Worm (Caenorhabditis elegans): Measurements from ENCODE around the gene bed-1.

The bed-1 gene

DNA sequence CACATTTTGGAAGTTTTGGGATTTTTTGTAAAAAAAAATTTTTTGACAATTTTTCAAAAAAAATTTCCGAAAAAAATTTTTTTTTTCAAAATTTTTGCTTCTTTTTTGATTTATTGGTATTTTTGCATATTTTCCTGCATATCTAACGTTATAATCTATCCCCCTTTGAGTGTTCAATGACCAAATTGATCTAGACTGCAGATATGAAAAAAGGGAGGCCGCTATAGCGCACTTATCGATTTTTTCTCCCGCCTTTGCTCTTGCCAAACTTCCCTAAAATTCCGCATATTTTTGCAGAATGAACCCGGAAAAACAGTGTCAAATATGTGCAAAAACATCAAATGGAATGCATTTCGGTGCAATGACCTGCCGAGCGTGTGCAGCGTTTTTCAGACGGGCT is 37.3 kb downstream of the bed-1 start, which contains the start of gene nhr-145:
TSS of gene nhr-145 (plus strand) at position 298 of the 400 bp plus-strand sequence.
- TF ChIP-seq skn-1 (tag; optimal IDR thresholded peaks at IDR 0.05) (no peak), nhr-76 (tag; optimal IDR thresholded peaks at IDR 0.05) (no peak), elt-1 (tag; optimal IDR thresholded peaks at IDR 0.05) (peak; percentile 49), nhr-11 (tag; optimal IDR thresholded peaks at IDR 0.05) (no peak), eor-1 (tag; optimal IDR thresholded peaks at IDR 0.05) (no peak), fos-1 (tag; optimal IDR thresholded peaks at IDR 0.05) (no peak), mml-1 (tag; optimal IDR thresholded peaks at IDR 0.05) (no peak), ztf-4 (tag; optimal IDR thresholded peaks at IDR 0.05) (no peak), R02D3.7 (tag; optimal IDR thresholded peaks at IDR 0.05) (no peak), pha-4 (tag; optimal IDR thresholded peaks at IDR 0.05) (no peak), elt-3 (tag; optimal IDR thresholded peaks at IDR 0.05) (no peak), egl-5 (tag; optimal IDR thresholded peaks at IDR 0.05) (no peak), zag-1 (tag; optimal IDR thresholded peaks at IDR 0.05) (no peak), ceh-28 (tag; optimal IDR thresholded peaks at IDR 0.05) (peak; percentile 3), nhr-237 (tag; optimal IDR thresholded peaks at IDR 0.05) (no peak), fkh-2 (tag; optimal IDR thresholded peaks at IDR 0.05) (no peak), nhr-77 (tag; optimal IDR thresholded peaks at IDR 0.05) (no peak)

DNA sequence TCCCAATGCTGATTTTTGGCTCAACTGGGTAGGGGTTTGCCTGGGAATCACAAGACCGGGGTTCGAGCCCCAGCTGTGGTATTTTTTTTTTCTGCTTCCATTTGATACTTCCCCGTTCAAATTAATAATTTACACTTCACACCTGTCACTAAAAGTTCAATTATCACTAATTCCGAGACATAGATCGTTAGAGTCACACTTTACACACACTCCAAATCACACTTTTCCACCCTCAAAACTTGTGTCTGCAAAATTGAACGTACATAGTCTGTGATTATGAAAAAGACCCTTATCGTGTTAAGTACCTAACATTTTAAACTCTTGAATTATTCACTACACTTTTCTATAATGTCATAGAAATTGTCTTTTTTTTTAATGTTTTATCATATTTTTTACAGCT is 40.9 kb downstream of the bed-1 start:
- no peak for TF ChIP-seq ztf-4 (tag; optimal IDR thresholded peaks at IDR 0.05)
- no peak for TF ChIP-seq snpc-4 (tag; optimal IDR thresholded peaks at IDR 0.05)
- no peak for TF ChIP-seq nhr-43 (tag; optimal IDR thresholded peaks at IDR 0.05; ENCODE audit: poor library complexity, severe bottlenecking)
- no peak for TF ChIP-seq unc-62 (GFP tag; optimal IDR thresholded peaks at IDR 0.05)
- TF ChIP-seq pqm-1 (tag; optimal IDR thresholded peaks at IDR 0.05): peak; percentile 7
- no peak for TF ChIP-seq skn-1 (tag; optimal IDR thresholded peaks at IDR 0.05)
- TF ChIP-seq nhr-25 (tag; optimal IDR thresholded peaks at IDR 0.05): no peak
- no peak for TF ChIP-seq nhr-76 (tag; optimal IDR thresholded peaks at IDR 0.05)
- no peak for TF ChIP-seq nhr-28 (tag; optimal IDR thresholded peaks at IDR 0.05)
- TF ChIP-seq zag-1 (tag; optimal IDR thresholded peaks at IDR 0.05): no peak
- no peak for TF ChIP-seq ama-1 (optimal IDR thresholded peaks at IDR 0.05)
- TF ChIP-seq elt-2 (tag; optimal IDR thresholded peaks at IDR 0.05): peak; percentile 39
- no peak for TF ChIP-seq elt-3 (tag; optimal IDR thresholded peaks at IDR 0.05)
- TF ChIP-seq mml-1 (tag; optimal IDR thresholded peaks at IDR 0.05): no peak
- no peak for TF ChIP-seq ztf-11 (tag; optimal IDR thresholded peaks at IDR 0.05)

DNA sequence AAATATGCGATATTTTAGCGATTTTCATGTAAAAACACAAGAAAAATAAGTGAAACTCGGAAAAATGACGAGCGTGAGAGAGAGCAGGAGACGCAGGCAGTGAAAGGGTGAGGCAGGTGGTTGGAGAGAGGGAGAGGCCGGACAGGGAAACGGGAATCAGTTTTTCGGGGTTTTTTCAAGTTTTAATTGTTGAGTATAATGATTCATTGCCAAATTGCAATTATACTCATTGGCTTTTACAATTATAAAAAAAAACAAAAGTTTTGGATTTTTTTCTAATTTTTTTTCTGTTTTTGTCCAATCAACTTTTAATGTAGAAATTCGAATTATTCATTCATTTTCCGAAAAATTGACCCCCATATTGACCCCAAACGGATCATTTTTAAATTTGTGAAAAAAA is 42.2 kb downstream of the bed-1 start, which contains the start of gene nhr-95:
TSS of gene nhr-95 (minus strand) at position 101 of the 400 bp plus-strand sequence.
- TF ChIP-seq hmg-11 (tag; optimal IDR thresholded peaks at IDR 0.05): peak; percentile 6
- no peak for TF ChIP-seq ceh-28 (tag; optimal IDR thresholded peaks at IDR 0.05)

DNA sequence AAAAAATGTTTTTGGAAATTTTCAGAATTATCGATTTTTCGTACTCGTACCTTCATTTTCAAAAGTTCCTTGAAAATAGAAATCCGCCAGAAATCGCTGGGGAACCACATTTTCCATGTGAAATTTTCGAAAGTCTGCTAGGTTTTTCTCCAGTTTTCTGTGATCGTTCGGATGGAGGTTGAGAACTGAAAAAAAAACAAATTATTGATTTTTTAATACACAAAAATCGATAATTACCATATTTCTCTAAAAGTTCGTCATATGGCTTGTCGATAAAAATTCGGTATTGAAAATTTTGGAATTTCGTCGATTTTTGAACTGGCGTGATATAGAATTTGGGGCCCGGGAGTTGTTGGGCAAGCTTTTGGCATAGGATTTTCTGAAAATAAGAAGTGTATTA is 47.9 kb downstream of the bed-1 start:
- TF ChIP-seq ceh-28 (tag; optimal IDR thresholded peaks at IDR 0.05): peak; percentile 69
- no peak for TF ChIP-seq ceh-16 (tag; optimal IDR thresholded peaks at IDR 0.05)

DNA sequence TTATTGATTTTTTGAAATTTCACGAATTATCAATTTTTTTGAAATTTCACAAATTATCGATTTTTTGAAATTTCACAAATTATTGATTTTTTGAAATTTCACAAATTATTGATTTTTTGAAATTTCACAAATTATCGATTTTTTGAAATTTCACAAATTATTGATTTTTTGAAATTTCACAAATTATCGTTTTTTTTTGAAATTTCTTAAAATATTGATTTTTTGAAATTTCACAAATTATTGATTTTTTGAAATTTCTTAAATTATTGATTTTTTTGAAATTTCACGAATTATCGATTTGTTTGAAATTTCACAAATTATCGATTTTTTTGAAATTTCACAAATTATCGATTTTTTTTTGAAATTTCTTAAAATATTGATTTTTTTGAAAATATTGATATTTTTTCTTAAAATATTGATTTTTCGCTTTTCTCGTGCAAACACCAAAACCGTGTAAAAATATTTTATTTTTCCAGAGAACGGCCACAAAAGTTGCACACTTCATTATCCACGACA is 48.5 kb downstream of the bed-1 start:
- peak; percentile 85 for TF ChIP-seq ceh-28 (tag; optimal IDR thresholded peaks at IDR 0.05)

DNA sequence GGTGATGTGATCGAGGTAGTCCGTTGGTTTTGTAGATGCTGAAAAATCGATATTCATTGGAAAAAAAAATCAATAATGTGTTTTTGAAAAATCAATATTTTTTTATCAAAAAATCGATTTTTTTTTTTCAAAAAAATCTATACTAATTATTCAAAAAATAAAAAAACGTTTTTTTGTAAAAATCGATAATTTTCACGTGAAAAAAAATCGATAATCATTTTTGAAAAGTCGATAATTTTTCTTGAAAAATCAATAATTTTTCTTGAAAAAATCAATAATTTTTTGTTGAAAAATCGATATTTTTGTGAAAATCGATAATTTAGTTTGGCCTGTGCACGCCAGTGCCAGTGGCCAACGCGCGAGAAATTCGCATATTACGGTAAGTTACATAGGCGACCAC is 51.6 kb downstream of the bed-1 start:
- TF ChIP-seq sea-2 (GFP tag; optimal IDR thresholded peaks at IDR 0.05): no peak
- no peak for TF ChIP-seq unc-62 (GFP tag; optimal IDR thresholded peaks at IDR 0.05)
- no peak for TF ChIP-seq ceh-82 (tag; optimal IDR thresholded peaks at IDR 0.05)
- TF ChIP-seq ZK546.5 (tag; optimal IDR thresholded peaks at IDR 0.05): no peak
- TF ChIP-seq ceh-28 (tag; optimal IDR thresholded peaks at IDR 0.05): peak; percentile 85
